Worm (Caenorhabditis elegans): ENCODE results near the gene cyb-3.

DNA sequence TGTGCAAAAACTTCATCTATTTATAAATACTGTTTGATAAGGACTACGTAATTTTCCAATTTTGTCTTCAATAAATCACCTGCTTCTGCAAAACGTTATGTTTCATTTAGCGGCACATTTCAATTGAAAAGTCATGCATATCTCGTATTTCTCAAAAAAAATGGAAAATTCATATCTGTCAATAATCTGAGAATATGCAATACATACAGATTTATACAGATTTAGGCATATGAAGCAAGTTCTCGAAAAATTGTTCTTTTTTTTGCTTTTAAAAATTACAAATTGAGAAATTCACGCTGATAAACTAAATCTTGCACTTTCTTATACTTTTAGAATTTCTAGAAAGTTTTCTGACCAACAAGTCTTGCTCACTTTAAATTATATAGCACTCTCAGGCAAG, 48.7 kb downstream of the cyb-3 start, which contains the start of gene T26H5.11:
- TF ChIP-seq sdc-2 (tag; optimal IDR thresholded peaks at IDR 0.05) (no peak), elt-2 (tag; optimal IDR thresholded peaks at IDR 0.05) (no peak), eyg-1 (tag; optimal IDR thresholded peaks at IDR 0.05) (no peak), dmd-4 (tag; optimal IDR thresholded peaks at IDR 0.05; ENCODE audit: borderline replicate concordance) (no peak), hlh-8 (tag; optimal IDR thresholded peaks at IDR 0.05) (no peak), ama-1 (optimal IDR thresholded peaks at IDR 0.05) (no peak), unc-3 (GFP tag; conservative IDR thresholded peaks at IDR 0.05) (no peak), unc-3 (tag; optimal IDR thresholded peaks at IDR 0.05) (no peak), hlh-15 (tag; optimal IDR thresholded peaks at IDR 0.05) (no peak), ceh-6 (GFP tag; optimal IDR thresholded peaks at IDR 0.05) (no peak), ttx-3 (tag; optimal IDR thresholded peaks at IDR 0.05) (no peak), odd-2 (tag; optimal IDR thresholded peaks at IDR 0.05) (no peak)
